Worm (Caenorhabditis elegans) whole organism, L4/young adult: ENCODE data around the gene spv-1.

ENCODE experiments used
- W03F9.2 ChIP-seq: fragments of 150-350 bp; optimal IDR thresholded peaks from 2 replicates; lab custom pipeline; 2014; ENCODE audit warnings: missing biosample characterization, missing genetic modification characterization
- dao-5 ChIP-seq: sonication (generic microtip); optimal IDR thresholded peaks from 2 replicates; lab custom pipeline; 2016; ENCODE audit warnings: missing genotype, missing genetic modification characterization, moderate library complexity, missing compliant biosample characterization
- him-1 ChIP-seq: sonication (generic microtip); optimal IDR thresholded peaks from 2 replicates; lab custom pipeline; 2016; ENCODE audit warnings: missing genotype, missing genetic modification reagents, missing genetic modification characterization, missing compliant biosample characterization

The spv-1 gene

DNA sequence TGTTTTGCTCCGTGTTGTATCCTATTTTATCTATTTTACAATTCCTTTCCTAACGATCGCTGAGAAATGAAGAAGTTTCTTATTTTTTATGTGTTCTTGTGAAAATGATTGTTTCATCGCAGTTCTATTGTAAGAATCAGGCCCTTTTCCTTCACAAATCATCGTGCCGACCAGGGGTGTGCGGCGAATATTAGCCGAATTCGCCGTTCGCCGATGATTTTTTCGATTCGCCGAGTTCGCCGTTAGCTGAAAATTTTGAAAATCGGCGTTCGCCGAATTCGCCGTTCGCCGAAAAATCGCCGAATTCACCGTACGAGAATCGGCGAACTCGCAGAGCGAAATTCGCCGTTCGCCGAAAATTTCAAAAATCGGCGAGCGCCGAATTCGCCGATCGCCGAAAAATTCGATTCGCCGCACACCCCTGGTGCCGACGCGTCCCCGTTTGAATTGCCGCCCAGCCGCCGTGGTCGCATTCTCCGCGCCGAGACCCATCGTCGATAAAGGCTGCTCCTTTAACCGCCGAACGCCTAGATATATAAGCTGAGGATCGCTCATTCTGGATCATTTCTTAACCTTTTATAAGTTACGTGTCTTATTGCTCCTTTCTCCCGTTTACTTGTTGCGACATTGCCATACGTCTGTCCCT is 64.9 kb downstream of the spv-1 start:
- TF ChIP-seq W03F9.2 (tag; lab: Kevin White, UChicago) (no peak), dao-5 (tag; lab: Kevin White, UChicago) (no peak), him-1 (no peak)
